Fruit fly (Drosophila melanogaster): ENCODE measurements around the gene CG11327.

The CG11327 gene

DNA sequence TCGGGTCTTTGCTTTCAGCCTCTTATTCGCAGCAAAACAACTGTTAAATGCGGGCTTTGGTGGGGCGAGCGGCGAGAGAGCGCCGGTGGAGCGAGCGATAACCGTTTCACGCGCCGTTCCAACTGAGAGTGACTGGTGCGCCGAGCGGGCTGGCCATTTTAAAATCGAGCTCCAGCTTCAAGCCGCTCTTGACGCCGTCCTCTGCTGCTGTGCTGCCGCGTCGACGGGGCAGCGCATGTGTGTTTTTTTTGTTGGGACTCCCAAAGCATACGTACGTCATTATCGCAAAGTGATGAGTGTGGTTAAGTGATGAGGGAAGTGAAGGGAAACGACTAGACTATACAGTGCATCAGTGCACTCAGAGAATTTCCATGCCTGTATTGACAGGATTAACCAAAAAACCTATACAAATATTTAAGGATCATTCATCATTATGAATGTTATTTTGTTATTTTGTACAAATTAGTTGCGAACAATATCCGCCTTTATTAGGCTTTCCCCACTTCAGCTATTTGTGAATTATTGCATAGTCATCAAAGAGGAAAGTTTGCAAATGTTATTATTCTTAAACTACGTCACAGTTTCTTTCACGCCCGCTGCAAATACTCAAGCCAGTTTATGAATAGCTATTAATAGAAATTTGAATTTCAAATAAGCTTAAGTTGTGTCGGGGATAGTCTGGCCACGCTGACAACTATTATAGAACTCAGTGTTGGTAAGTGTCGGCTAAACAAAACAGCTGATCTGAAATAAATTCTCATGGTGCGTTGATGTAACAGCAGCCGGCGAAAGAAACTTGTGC lies 13.1 kb downstream of the CG11327 start, which contains the start of gene Spn27A (continued):
- TF ChIP-seq Hr39 (GFP tag; optimal IDR thresholded peaks at IDR 0.05) = no peak
- no peak for TF ChIP-seq Eip93F (GFP tag; optimal IDR thresholded peaks at IDR 0.05)
- TF ChIP-seq Hr4 (GFP tag; optimal IDR thresholded peaks at IDR 0.05) = peak; percentile 88
- peak; percentile 76 for TF ChIP-seq Ets96B (tag; optimal IDR thresholded peaks at IDR 0.05)
- TF ChIP-seq CG7368 (GFP tag; optimal IDR thresholded peaks at IDR 0.05) = no peak
- TF ChIP-seq CG11902 (GFP tag; optimal IDR thresholded peaks at IDR 0.05) = no peak
- no peak for TF ChIP-seq CG6276 (GFP tag; optimal IDR thresholded peaks at IDR 0.05)
- peak; percentile 71 for TF ChIP-seq Gug (GFP tag; IDR thresholded peaks at IDR 0.05)
- TF ChIP-seq CG9139 (GFP tag; optimal IDR thresholded peaks at IDR 0.05) = peak; percentile 68
- peak; percentile 85 for TF ChIP-seq Sox14 (GFP tag; optimal IDR thresholded peaks at IDR 0.05)
- no peak for TF ChIP-seq dsx (GFP tag; optimal IDR thresholded peaks at IDR 0.05; ENCODE audit: poor library complexity, severe bottlenecking)
- peak; percentile 81 for TF ChIP-seq OdsH (GFP tag; optimal IDR thresholded peaks at IDR 0.05)
- no peak for TF ChIP-seq achi (GFP tag; optimal IDR thresholded peaks at IDR 0.05)
- TF ChIP-seq CG16779 (tag; optimal IDR thresholded peaks at IDR 0.05) = no peak
- TF ChIP-seq vri (GFP tag; optimal IDR thresholded peaks at IDR 0.05) = peak; percentile 83
- TF ChIP-seq CG4318 (GFP tag; optimal IDR thresholded peaks at IDR 0.05) = no peak
- peak; percentile 65 for TF ChIP-seq CG6792 (GFP tag; optimal IDR thresholded peaks at IDR 0.05)
- TF ChIP-seq topi (GFP tag; optimal IDR thresholded peaks at IDR 0.05) = peak; percentile 72
- TF ChIP-seq fd59A (GFP tag; optimal IDR thresholded peaks at IDR 0.05) = peak; percentile 60
- TF ChIP-seq CG34406 (GFP tag; optimal IDR thresholded peaks at IDR 0.05) = no peak
- TF ChIP-seq ss (GFP tag; optimal IDR thresholded peaks at IDR 0.05) = no peak
- TF ChIP-seq svp (GFP tag) = no peak
- TF ChIP-seq CG1621 (tag; optimal IDR thresholded peaks at IDR 0.05) = peak; percentile 23
- no peak for TF ChIP-seq Eip75B (GFP tag; optimal IDR thresholded peaks at IDR 0.05)
- peak; percentile 78 for TF ChIP-seq esn (GFP tag; optimal IDR thresholded peaks at IDR 0.05)
- TF ChIP-seq Sox102F (GFP tag; optimal IDR thresholded peaks at IDR 0.05) = no peak
- TF ChIP-seq lz (GFP tag; optimal IDR thresholded peaks at IDR 0.05) = peak; percentile 75
- no peak for TF ChIP-seq net (GFP tag; optimal IDR thresholded peaks at IDR 0.05)
- no peak for TF ChIP-seq Hr38 (GFP tag; optimal IDR thresholded peaks at IDR 0.05)
- TF ChIP-seq CG8632 (GFP tag; optimal IDR thresholded peaks at IDR 0.05) = peak; percentile 66
- peak; percentile 78 for TF ChIP-seq acj6 (GFP tag; optimal IDR thresholded peaks at IDR 0.05)
- no peak for TF ChIP-seq CG10669 (GFP tag; optimal IDR thresholded peaks at IDR 0.05)
- peak; percentile 79 for TF ChIP-seq CG15336 (GFP tag; IDR thresholded peaks at IDR 0.05)
- no peak for TF ChIP-seq pdm3 (GFP tag; optimal IDR thresholded peaks at IDR 0.05)
- TF ChIP-seq CG3032 (tag; optimal IDR thresholded peaks at IDR 0.05) = peak; percentile 73
- TF ChIP-seq dac (GFP tag; optimal IDR thresholded peaks at IDR 0.05) = peak; percentile 52
- TF ChIP-seq Blimp-1 (GFP tag; optimal IDR thresholded peaks at IDR 0.05) = peak; percentile 20
- TF ChIP-seq CG10631 (GFP tag; optimal IDR thresholded peaks at IDR 0.05) = no peak
- peak; percentile 60 for TF ChIP-seq CG11762 (GFP tag; optimal IDR thresholded peaks at IDR 0.05; ENCODE audit: insufficient read depth)

dm6 chr2L:6671409-6671808 lies 15.1 kb downstream of the CG11327 start:
- TF ChIP-seq Hr4 (GFP tag; optimal IDR thresholded peaks at IDR 0.05) (no peak), fd85E (GFP tag; optimal IDR thresholded peaks at IDR 0.05) (no peak), achi (GFP tag; optimal IDR thresholded peaks at IDR 0.05) (no peak), CG11902 (GFP tag; optimal IDR thresholded peaks at IDR 0.05) (no peak), CG8632 (GFP tag; optimal IDR thresholded peaks at IDR 0.05) (no peak), fkh (GFP tag; optimal IDR thresholded peaks at IDR 0.05) (peak; percentile 11), topi (GFP tag; optimal IDR thresholded peaks at IDR 0.05) (no peak), svp (GFP tag) (peak; percentile 55), eg (GFP tag; IDR thresholded peaks at IDR 0.05) (no peak), acj6 (GFP tag; optimal IDR thresholded peaks at IDR 0.05) (no peak), CG32006 (GFP tag; optimal IDR thresholded peaks at IDR 0.05) (no peak), net (GFP tag; optimal IDR thresholded peaks at IDR 0.05) (no peak), salr (GFP tag; optimal IDR thresholded peaks at IDR 0.05) (no peak)
